Fruit fly (Drosophila melanogaster): Measurements from ENCODE around the gene CG9691.

The CG9691 gene

DNA sequence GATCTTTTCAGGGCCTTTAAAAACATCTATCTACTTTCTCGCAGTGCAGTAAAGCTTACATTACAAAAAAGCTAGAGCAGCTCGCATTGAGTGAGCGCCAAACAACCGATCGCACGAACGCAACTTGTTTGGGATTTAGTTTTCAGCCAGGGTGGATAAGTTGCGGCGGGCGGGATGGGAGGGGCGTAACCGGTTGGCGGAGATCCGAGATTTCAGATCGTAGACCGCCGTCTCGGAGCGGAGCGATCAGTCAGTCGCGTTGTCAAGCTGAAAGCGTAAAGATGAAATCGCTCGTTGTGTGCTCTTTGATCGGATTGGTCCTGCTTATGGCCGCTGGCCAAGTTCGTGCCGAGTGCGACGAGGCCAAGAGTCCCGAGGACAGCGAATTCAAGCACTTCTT, at the start of gene CG9691:
TSS of gene CG9691 (plus strand) at position 222 of the 400 bp plus-strand sequence.
- no peak for TF ChIP-seq cnc (optimal IDR thresholded peaks at IDR 0.05)

dm6 chrX:9847529-9847928, 36.7 kb upstream of the CG9691 start:
- TF ChIP-seq CG12768 (GFP tag; optimal IDR thresholded peaks at IDR 0.05) = no peak
- no peak for TF ChIP-seq CG14711 (tag; optimal IDR thresholded peaks at IDR 0.05)
- TF ChIP-seq Mnt (GFP tag; optimal IDR thresholded peaks at IDR 0.05) = no peak
- no peak for TF ChIP-seq CG7101 (tag; optimal IDR thresholded peaks at IDR 0.05)
- no peak for TF ChIP-seq tj (GFP tag; optimal IDR thresholded peaks at IDR 0.05)
- no peak for TF ChIP-seq Hr96 (GFP tag; optimal IDR thresholded peaks at IDR 0.05)
- no peak for TF ChIP-seq CG5204 (GFP tag; optimal IDR thresholded peaks at IDR 0.05)
- TF ChIP-seq bab1 (GFP tag; optimal IDR thresholded peaks at IDR 0.05) = no peak
- no peak for TF ChIP-seq kay (GFP tag; ENCODE audit: borderline replicate concordance)
- no peak for TF ChIP-seq Clk (GFP tag; optimal IDR thresholded peaks at IDR 0.05)
- no peak for TF ChIP-seq toe (GFP tag; optimal IDR thresholded peaks at IDR 0.05)
- TF ChIP-seq CG1620 (GFP tag; optimal IDR thresholded peaks at IDR 0.05) = no peak
- no peak for TF ChIP-seq pad (GFP tag; optimal IDR thresholded peaks at IDR 0.05)

dm6 chrX:9864882-9865281, 19.4 kb upstream of the CG9691 start, which contains the start of gene Ser7:
Gene Ser7 (plus strand): TSS chrX:9865233.
- TF ChIP-seq tj (GFP tag; optimal IDR thresholded peaks at IDR 0.05) (no peak), CG7101 (tag; optimal IDR thresholded peaks at IDR 0.05) (no peak), toe (GFP tag; optimal IDR thresholded peaks at IDR 0.05) (no peak), Mnt (GFP tag; optimal IDR thresholded peaks at IDR 0.05) (no peak), CG14711 (tag; optimal IDR thresholded peaks at IDR 0.05) (no peak), CG11617 (GFP tag; optimal IDR thresholded peaks at IDR 0.05) (no peak), kay (GFP tag; ENCODE audit: borderline replicate concordance) (peak; percentile 71), CG33017 (tag; optimal IDR thresholded peaks at IDR 0.05) (no peak), pad (GFP tag; optimal IDR thresholded peaks at IDR 0.05) (no peak), ovo (GFP tag; optimal IDR thresholded peaks at IDR 0.05) (no peak), Clk (GFP tag; optimal IDR thresholded peaks at IDR 0.05) (no peak), bab1 (GFP tag; optimal IDR thresholded peaks at IDR 0.05) (no peak), cic (GFP tag; optimal IDR thresholded peaks at IDR 0.05) (peak; percentile 70), CG1620 (GFP tag; optimal IDR thresholded peaks at IDR 0.05) (no peak), CG7045 (GFP tag; optimal IDR thresholded peaks at IDR 0.05) (no peak), Hr96 (GFP tag; optimal IDR thresholded peaks at IDR 0.05) (no peak), cnc (optimal IDR thresholded peaks at IDR 0.05) (no peak)

DNA sequence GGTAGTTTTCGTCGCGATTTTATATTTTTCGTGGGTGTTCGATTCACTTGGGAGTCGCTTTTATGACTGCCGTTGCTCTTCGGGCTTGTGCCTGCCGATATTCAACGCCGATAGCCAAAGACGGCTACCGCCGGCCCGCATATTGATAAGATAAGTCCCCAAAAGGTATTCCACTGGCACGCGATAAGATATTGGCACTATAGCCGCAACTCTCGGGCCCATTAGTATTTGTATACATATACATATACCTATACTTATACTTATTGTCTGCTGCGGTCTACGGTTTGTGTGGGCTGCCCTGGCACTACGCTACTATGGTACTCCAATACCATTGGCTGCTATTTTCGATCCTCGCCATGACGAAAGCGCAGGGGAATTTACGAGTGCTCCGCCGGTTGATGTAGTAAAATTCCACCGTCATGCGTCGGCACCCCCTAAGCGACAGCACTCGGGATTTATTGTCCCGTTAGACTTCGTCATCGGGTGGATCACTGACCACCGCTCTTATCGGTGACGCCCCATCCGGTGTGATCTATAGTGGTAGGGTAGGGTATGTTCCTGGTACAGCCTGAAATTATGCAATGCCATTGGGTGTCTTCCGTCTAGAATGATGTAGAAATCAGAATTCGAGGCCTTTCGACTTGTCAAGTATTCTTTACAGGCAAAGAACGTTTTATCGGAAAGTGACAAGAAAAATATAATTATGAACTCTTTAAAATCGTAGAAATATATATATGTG, 15.6 kb upstream of the CG9691 start, which contains the start of gene CG45060:
TSS of gene CG45060 (minus strand) at position 59 of the 739 bp plus-strand sequence.
- TF ChIP-seq CG14711 (tag; optimal IDR thresholded peaks at IDR 0.05) (no peak), Mnt (GFP tag; optimal IDR thresholded peaks at IDR 0.05) (peak; percentile 8), CG5204 (GFP tag; optimal IDR thresholded peaks at IDR 0.05) (no peak), CG33017 (tag; optimal IDR thresholded peaks at IDR 0.05) (no peak), cnc (optimal IDR thresholded peaks at IDR 0.05) (no peak), CG12768 (GFP tag; optimal IDR thresholded peaks at IDR 0.05) (no peak), toe (GFP tag; optimal IDR thresholded peaks at IDR 0.05) (no peak), pad (GFP tag; optimal IDR thresholded peaks at IDR 0.05) (peak; percentile 45), cic (GFP tag; optimal IDR thresholded peaks at IDR 0.05) (peak; percentile 91), Clk (GFP tag; optimal IDR thresholded peaks at IDR 0.05) (no peak), ovo (GFP tag; optimal IDR thresholded peaks at IDR 0.05) (peak; percentile 86)

DNA sequence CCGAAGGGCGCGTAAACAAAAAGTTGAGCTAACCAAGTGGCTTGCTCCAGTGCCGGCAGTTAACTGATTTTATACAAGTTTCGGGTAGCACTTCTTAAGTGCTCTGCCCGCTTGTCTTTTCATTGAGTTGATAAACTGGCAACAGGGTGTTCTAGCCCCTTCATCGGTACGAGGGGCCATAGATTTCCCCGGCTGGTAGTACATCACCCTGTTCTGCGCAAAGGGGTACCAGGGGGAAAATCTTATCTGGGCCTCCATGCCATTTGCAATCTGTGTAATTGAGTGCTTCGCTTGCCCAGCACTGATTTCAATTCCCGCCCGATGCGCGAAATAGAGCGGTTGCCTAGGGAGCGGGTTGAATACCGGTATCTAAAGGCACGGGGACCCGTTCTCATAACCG, 12.6 kb upstream of the CG9691 start, which contains the start of gene CG45061:
TSS of gene CG45061 (minus strand) at position 71 of the 400 bp plus-strand sequence.
- no peak for TF ChIP-seq CG7045 (GFP tag; optimal IDR thresholded peaks at IDR 0.05)
- TF ChIP-seq tj (GFP tag; optimal IDR thresholded peaks at IDR 0.05) = no peak
- TF ChIP-seq cnc (optimal IDR thresholded peaks at IDR 0.05) = no peak
- no peak for TF ChIP-seq kay (GFP tag; ENCODE audit: borderline replicate concordance)
- TF ChIP-seq cic (GFP tag; optimal IDR thresholded peaks at IDR 0.05) = peak; percentile 9
- peak; percentile 45 for TF ChIP-seq CG7101 (tag; optimal IDR thresholded peaks at IDR 0.05)
- TF ChIP-seq ovo (GFP tag; optimal IDR thresholded peaks at IDR 0.05) = no peak
- no peak for TF ChIP-seq Clk (GFP tag; optimal IDR thresholded peaks at IDR 0.05)
- no peak for TF ChIP-seq CG11617 (GFP tag; optimal IDR thresholded peaks at IDR 0.05)
- TF ChIP-seq Crg-1 (GFP tag; optimal IDR thresholded peaks at IDR 0.05) = no peak
- no peak for TF ChIP-seq toe (GFP tag; optimal IDR thresholded peaks at IDR 0.05)
- peak; percentile 30 for TF ChIP-seq Mnt (GFP tag; optimal IDR thresholded peaks at IDR 0.05)
- no peak for TF ChIP-seq Hr96 (GFP tag; optimal IDR thresholded peaks at IDR 0.05)
- no peak for TF ChIP-seq pad (GFP tag; optimal IDR thresholded peaks at IDR 0.05)
- no peak for TF ChIP-seq CG12768 (GFP tag; optimal IDR thresholded peaks at IDR 0.05)

- TF ChIP-seq Mnt (GFP tag; optimal IDR thresholded peaks at IDR 0.05) = peak; percentile 53
- TF ChIP-seq CG14711 (tag; optimal IDR thresholded peaks at IDR 0.05) = no peak
Observed at dm6 chrX:9873917-9874316, 10.3 kb upstream of the CG9691 start, which contains the start of gene CG32695. Gene CG32695 (minus strand): TSS chrX:9874057.
